Fruit fly (Drosophila melanogaster) whole organism, embryonic: Measurements from ENCODE around the gene ana1.

Experiments
- ATbp ChIP-seq: fragments of 200-800 bp; sonication (Bioruptor generic); optimal IDR thresholded peaks from 2 replicates; lab custom pipeline; 2017; ENCODE audit warnings: missing biosample characterization, mild to moderate bottlenecking, missing genetic modification characterization, missing genetic modification reagents
- Ada2b ChIP-seq: fragments of 200-800 bp; sonication (Bioruptor generic); IDR thresholded peaks from 2 replicates; pipeline ENCODE4 v1.3.6; 2022; ENCODE audit warnings: missing biosample characterization, missing genetic modification characterization
- Blimp-1 ChIP-seq: fragments of 200-800 bp; sonication (Bioruptor generic); optimal IDR thresholded peaks from 3 replicates; lab custom pipeline; 2018; ENCODE audit warnings: missing biosample characterization, missing genetic modification characterization, mild to moderate bottlenecking, moderate library complexity, missing genetic modification reagents
- CG10209 ChIP-seq: fragments of 200-800 bp; sonication (Bioruptor generic); optimal IDR thresholded peaks from 3 replicates; lab custom pipeline; 2017; ENCODE audit warnings: missing biosample characterization, mild to moderate bottlenecking, missing genetic modification characterization, missing genetic modification reagents
- CG10543 ChIP-seq: fragments of 200-800 bp; sonication (Bioruptor generic); optimal IDR thresholded peaks from 3 replicates; lab custom pipeline; 2017; ENCODE audit warnings: missing biosample characterization, mild to moderate bottlenecking, missing genetic modification characterization, moderate library complexity
- CG11093 ChIP-seq: fragments of 200-800 bp; sonication (Bioruptor generic); IDR thresholded peaks from 3 replicates; pipeline ENCODE4 v1.3.6; 2022; ENCODE audit warnings: missing biosample characterization, missing genetic modification characterization
- CG12391 ChIP-seq: fragments of 200-800 bp; sonication (Bioruptor generic); optimal IDR thresholded peaks from 3 replicates; lab custom pipeline; 2018; ENCODE audit warnings: missing biosample characterization, mild to moderate bottlenecking, missing genetic modification characterization, moderate library complexity
- CG13624 ChIP-seq: fragments of 200-800 bp; sonication (Bioruptor generic); optimal IDR thresholded peaks from 2 replicates; lab custom pipeline; 2016; ENCODE audit warnings: missing biosample characterization, missing genetic modification characterization
- CG15269 ChIP-seq: fragments of 200-800 bp; sonication (Bioruptor generic); optimal IDR thresholded peaks from 2 replicates; lab custom pipeline; 2018; ENCODE audit warnings: missing biosample characterization, mild to moderate bottlenecking, missing genetic modification characterization, moderate library complexity
- CG1529 ChIP-seq: fragments of 200-800 bp; sonication (Bioruptor generic); optimal IDR thresholded peaks from 3 replicates; lab custom pipeline; 2018; ENCODE audit warnings: missing biosample characterization, missing genetic modification characterization
- CG17361 ChIP-seq: fragments of 200-800 bp; sonication (Bioruptor generic); IDR thresholded peaks from 3 replicates; pipeline ENCODE4 v1.3.6; 2022; ENCODE audit warnings: missing biosample characterization, missing genetic modification characterization
- CG17829 ChIP-seq: fragments of 200-800 bp; optimal IDR thresholded peaks from 2 replicates; lab custom pipeline; 2019; ENCODE audit warnings: missing biosample characterization, mild to moderate bottlenecking, missing genetic modification characterization, moderate library complexity
- CG18599 ChIP-seq: fragments of 200-800 bp; sonication (Bioruptor generic); optimal IDR thresholded peaks from 3 replicates; lab custom pipeline; 2017; ENCODE audit warnings: missing biosample characterization, missing genetic modification characterization, mild to moderate bottlenecking, moderate library complexity, missing genetic modification reagents
- CG30403 ChIP-seq: fragments of 200-800 bp; sonication (Bioruptor generic); optimal IDR thresholded peaks from 3 replicates; lab custom pipeline; 2016; ENCODE audit warnings: missing biosample characterization, missing genetic modification characterization
- CG30431 ChIP-seq: fragments of 200-800 bp; sonication (Bioruptor generic); optimal IDR thresholded peaks from 2 replicates; lab custom pipeline; 2017; ENCODE audit warnings: missing biosample characterization, missing genetic modification characterization
- CG34422 ChIP-seq: fragments of 200-800 bp; sonication (Bioruptor generic); IDR thresholded peaks from 3 replicates; pipeline ENCODE4 v1.3.6; 2022; ENCODE audit warnings: missing biosample characterization, missing genetic modification characterization
- CG4424 ChIP-seq: fragments of 200-800 bp; sonication (Bioruptor generic); optimal IDR thresholded peaks from 3 replicates; lab custom pipeline; 2016; ENCODE audit warnings: missing biosample characterization, missing genetic modification characterization
- CG6689 ChIP-seq: fragments of 200-800 bp; sonication (Bioruptor generic); IDR thresholded peaks from 2 replicates; pipeline ENCODE4 v1.3.6; 2022; ENCODE audit warnings: missing biosample characterization, missing genetic modification characterization
- CG7271 ChIP-seq: fragments of 200-800 bp; sonication (Bioruptor generic); optimal IDR thresholded peaks from 2 replicates; lab custom pipeline; 2018; ENCODE audit warnings: missing biosample characterization, mild to moderate bottlenecking, missing genetic modification characterization, moderate library complexity
- CG7372 ChIP-seq: fragments of 200-800 bp; sonication (Bioruptor generic); IDR thresholded peaks from 2 replicates; pipeline ENCODE4 v1.3.6; 2022; ENCODE audit warnings: missing biosample characterization, missing genetic modification characterization
- CG7556 ChIP-seq: fragments of 200-800 bp; sonication (Bioruptor generic); optimal IDR thresholded peaks from 2 replicates; lab custom pipeline; 2017; ENCODE audit warnings: missing biosample characterization, mild to moderate bottlenecking, missing genetic modification characterization
- CG9727 ChIP-seq: fragments of 200-800 bp; sonication (Bioruptor generic); optimal IDR thresholded peaks from 3 replicates; lab custom pipeline; 2017; ENCODE audit warnings: missing biosample characterization, mild to moderate bottlenecking, missing genetic modification characterization
- D19A ChIP-seq: fragments of 200-800 bp; optimal IDR thresholded peaks from 3 replicates; lab custom pipeline; 2019; ENCODE audit warnings: missing biosample characterization, mild to moderate bottlenecking, missing genetic modification characterization, moderate library complexity
- Eip74EF ChIP-seq, 2 experiments: fragments of 200-800 bp in 1 of 2; fragments of >200 bp in 1 of 2; sonication (Bioruptor generic) in 1 of 2; optimal IDR thresholded peaks; 2 replicates each; lab custom pipeline; 2017 to 2019; ENCODE audit warnings: missing biosample characterization in 2 of 2, missing genetic modification characterization in 2 of 2, mild to moderate bottlenecking in 1 of 2, moderate library complexity in 1 of 2
- Fer1 ChIP-seq: fragments of 200-800 bp; sonication (Bioruptor generic); optimal IDR thresholded peaks from 2 replicates; lab custom pipeline; 2017; ENCODE audit warnings: missing biosample characterization, mild to moderate bottlenecking, missing genetic modification characterization
- Hr39 ChIP-seq: fragments of >200 bp; optimal IDR thresholded peaks from 2 replicates; lab custom pipeline; 2017
- Hr51 ChIP-seq, 2 experiments: fragments of 200-800 bp; sonication (Bioruptor generic); optimal IDR thresholded peaks; 2 replicates in 1 of 2; 3 replicates in 1 of 2; lab custom pipeline; 2016 to 2018; ENCODE audit warnings: missing biosample characterization in 2 of 2, missing genetic modification characterization in 2 of 2, mild to moderate bottlenecking in 1 of 2, moderate library complexity in 1 of 2
- NFAT ChIP-seq: fragments of 200-800 bp; sonication (Bioruptor generic); IDR thresholded peaks from 2 replicates; pipeline ENCODE4 v1.3.6; 2022; ENCODE audit warnings: missing biosample characterization, missing genetic modification characterization
- Nf-YB ChIP-seq: fragments of 200-800 bp; sonication (Bioruptor generic); optimal IDR thresholded peaks from 3 replicates; lab custom pipeline; 2019; ENCODE audit warnings: missing biosample characterization, mild to moderate bottlenecking, missing genetic modification characterization, moderate library complexity
- Ptx1 ChIP-seq: fragments of 200-800 bp; sonication (Bioruptor generic); IDR thresholded peaks from 2 replicates; pipeline ENCODE4 v1.3.6; 2022; ENCODE audit warnings: missing biosample characterization, missing genetic modification characterization
- Sox100B ChIP-seq: fragments of 200-800 bp; sonication (Bioruptor generic); optimal IDR thresholded peaks from 3 replicates; lab custom pipeline; 2018; ENCODE audit warnings: missing biosample characterization, mild to moderate bottlenecking, missing genetic modification characterization
- Vsx1 ChIP-seq: fragments of 200-800 bp; sonication (Bioruptor generic); optimal IDR thresholded peaks from 2 replicates; lab custom pipeline; 2017; ENCODE audit warnings: missing biosample characterization, mild to moderate bottlenecking, missing genetic modification characterization, missing genetic modification reagents
- ash1 ChIP-seq: fragments of 200-800 bp; sonication (Bioruptor generic); optimal IDR thresholded peaks from 2 replicates; lab custom pipeline; 2018; ENCODE audit warnings: missing biosample characterization, mild to moderate bottlenecking, missing genetic modification characterization
- bbx ChIP-seq: fragments of 200-800 bp; sonication (Bioruptor generic); IDR thresholded peaks from 2 replicates; pipeline ENCODE4 v1.3.6; 2022; ENCODE audit warnings: missing biosample characterization, missing genetic modification characterization; ENCODE audit not compliant: partially characterized antibody
- bowl ChIP-seq: fragments of 200-800 bp; sonication (Bioruptor generic); IDR thresholded peaks from 2 replicates; pipeline ENCODE4 v1.3.6; 2022; ENCODE audit warnings: missing biosample characterization, missing genetic modification characterization
- ci ChIP-seq: fragments of 200-800 bp; sonication (Bioruptor generic); IDR thresholded peaks from 3 replicates; pipeline ENCODE4 v1.3.6; 2022; ENCODE audit warnings: missing biosample characterization, missing genetic modification characterization
- crol ChIP-seq: fragments of 200-800 bp; sonication (Bioruptor generic); IDR thresholded peaks from 2 replicates; pipeline ENCODE4 v1.3.6; 2022; ENCODE audit warnings: missing biosample characterization, missing genetic modification characterization
- fd64A ChIP-seq: fragments of 200-800 bp; sonication (Bioruptor generic); optimal IDR thresholded peaks from 3 replicates; lab custom pipeline; 2018; ENCODE audit warnings: missing biosample characterization, mild to moderate bottlenecking, missing genetic modification characterization
- jing ChIP-seq: fragments of 200-800 bp; sonication (Bioruptor generic); optimal IDR thresholded peaks from 2 replicates; lab custom pipeline; 2018; ENCODE audit warnings: missing biosample characterization, mild to moderate bottlenecking, missing genetic modification characterization
- nerfin-1 ChIP-seq: fragments of 200-800 bp; sonication (Bioruptor generic); optimal IDR thresholded peaks from 3 replicates; lab custom pipeline; 2019; ENCODE audit warnings: missing biosample characterization, mild to moderate bottlenecking, missing genetic modification characterization, moderate library complexity
- phol ChIP-seq: fragments of 200-800 bp; sonication (Bioruptor generic); optimal IDR thresholded peaks from 3 replicates; lab custom pipeline; 2018; ENCODE audit warnings: missing biosample characterization, mild to moderate bottlenecking, missing genetic modification characterization, moderate library complexity
- pzg ChIP-seq: fragments of 200-800 bp; sonication (Bioruptor generic); optimal IDR thresholded peaks from 3 replicates; lab custom pipeline; 2018; ENCODE audit warnings: missing biosample characterization, mild to moderate bottlenecking, missing genetic modification characterization, moderate library complexity
- sc ChIP-seq, 3 experiments: fragments of >200 bp in 2 of 3; fragments of 200-800 bp in 1 of 3; sonication (Bioruptor generic) in 1 of 3; optimal IDR thresholded peaks; 2 replicates in 2 of 3; 3 replicates in 1 of 3; lab custom pipeline; 2017; ENCODE audit warnings: mild to moderate bottlenecking in 1 of 3, missing biosample characterization in 1 of 3, missing genetic modification characterization in 1 of 3, missing genetic modification reagents in 1 of 3
- sens ChIP-seq: fragments of 200-800 bp; sonication (Bioruptor generic); peaks from one replicate; lab custom pipeline; 2016; ENCODE audit warnings: missing biosample characterization, missing genetic modification characterization
- stc ChIP-seq: fragments of 200-800 bp; sonication (Bioruptor generic); IDR thresholded peaks from 2 replicates; pipeline ENCODE4 v1.3.6; 2022; ENCODE audit warnings: missing biosample characterization, missing genetic modification characterization
- tgo ChIP-seq: fragments of 200-800 bp; sonication (Bioruptor generic); IDR thresholded peaks from 3 replicates; pipeline ENCODE4 v1.3.6; 2022; ENCODE audit warnings: missing biosample characterization, missing genetic modification characterization
- z ChIP-seq: fragments of 200-800 bp; sonication (Bioruptor generic); IDR thresholded peaks from 3 replicates; pipeline ENCODE4 v1.3.6; 2022; ENCODE audit warnings: missing biosample characterization, missing genetic modification characterization

ana1 gene

dm6 chr3R:24580067-24580962, 49.9 kb downstream of the ana1 start (continued):
- TF ChIP-seq CG17829 (tag; lab: Kevin White, UChicago) (peak; percentile 25), fd64A (GFP tag; lab: Kevin White, UChicago) (no peak), CG11093 (GFP tag; lab: Robert Waterston, UW) (no peak), Blimp-1 (GFP tag; lab: Kevin White, UChicago) (peak; percentile 55), z (no peak), CG7556 (GFP tag; lab: Kevin White, UChicago) (peak; percentile 70), phol (peak; percentile 62), stc (GFP tag; lab: Robert Waterston, UW) (no peak), CG12391 (tag; lab: Kevin White, UChicago) (peak; percentile 32), sc (optimal IDR thresholded peaks at IDR 0.05; lab: Kevin White, UChicago) (no peak), sc (GFP tag; optimal IDR thresholded peaks at IDR 0.05; lab: Kevin White, UChicago) (peak; percentile 11), pzg (GFP tag; lab: Kevin White, UChicago) (no peak), CG10209 (peak; percentile 4), tgo (no peak), CG10543 (GFP tag; lab: Kevin White, UChicago) (no peak), nerfin-1 (tag; lab: Kevin White, UChicago) (peak; percentile 99), CG30431 (GFP tag; lab: Kevin White, UChicago) (peak; percentile 0), bowl (no peak), ash1 (no peak), D19A (tag; lab: Kevin White, UChicago) (peak; percentile 23), CG7271 (tag; lab: Kevin White, UChicago) (no peak), CG9727 (GFP tag; lab: Kevin White, UChicago) (peak; percentile 76), CG7372 (GFP tag; lab: Robert Waterston, UW) (no peak), ci (GFP tag; lab: Robert Waterston, UW) (0 out of 3 replicates have a peak, but pooled peaks have one; percentile 12), Nf-YB (peak; percentile 28), sens (GFP tag; lab: Kevin White, UChicago) (peak; percentile 81), CG4424 (GFP tag; lab: Kevin White, UChicago) (peak; percentile 49), CG34422 (GFP tag; lab: Robert Waterston, UW) (0 out of 3 replicates have a peak, but pooled peaks have one; percentile 28), CG30403 (GFP tag; lab: Kevin White, UChicago) (peak; percentile 45), Hr51 (GFP tag; optimal IDR thresholded peaks at IDR 0.05; lab: Kevin White, UChicago) (peak in 1 of 2 experiments; percentile 19), Ptx1 (GFP tag; lab: Robert Waterston, UW) (no peak), CG17361 (peak; percentile 83; the same call in 2 of the 3 replicates), CG13624 (GFP tag; lab: Kevin White, UChicago) (peak; percentile 7), CG1529 (GFP tag; lab: Kevin White, UChicago) (peak; percentile 12), Ada2b (GFP tag; lab: Robert Waterston, UW) (0 out of 2 replicates have a peak, but pooled peaks have one; percentile 10), bbx (GFP tag; lab: Robert Waterston, UW) (peak; percentile 75), Vsx1 (GFP tag; lab: Kevin White, UChicago) (peak; percentile 5), crol (GFP tag; lab: Robert Waterston, UW) (no peak), Eip74EF (GFP tag; optimal IDR thresholded peaks at IDR 0.05; lab: Kevin White, UChicago) (no peak), Sox100B (peak; percentile 67), NFAT (GFP tag; lab: Robert Waterston, UW) (no peak), Fer1 (no peak), CG6689 (GFP tag; lab: Robert Waterston, UW) (peak; percentile 34; the same call in 1 of the 2 replicates), ATbp (GFP tag; lab: Kevin White, UChicago) (no peak), jing (no peak), CG15269 (tag; lab: Kevin White, UChicago) (peak; percentile 20), CG18599 (GFP tag; lab: Kevin White, UChicago) (peak; percentile 11), Hr39 (lab: Kevin White, UChicago) (no peak)
